Worm (Caenorhabditis elegans) whole organism, early embryonic: ENCODE results near the gene col-69.

Source experiments
- B0310.2 ChIP-seq: sonication (generic microtip); optimal IDR thresholded peaks from 2 replicates; lab custom pipeline; 2016; ENCODE audit warnings: mild to moderate bottlenecking, missing genetic modification characterization, missing compliant biosample characterization
- F13C5.2 ChIP-seq: sonication (generic microtip); optimal IDR thresholded peaks from 2 replicates; lab custom pipeline; 2017; ENCODE audit warnings: mild to moderate bottlenecking, missing genetic modification characterization, inconsistent platforms, missing compliant biosample characterization
- aly-1 ChIP-seq: sonication (generic microtip); optimal IDR thresholded peaks from 2 replicates; lab custom pipeline; 2016; ENCODE audit warnings: missing genetic modification characterization, missing compliant biosample characterization
- ama-1 ChIP-seq: fragments of 150-350 bp; optimal IDR thresholded peaks from 2 replicates; lab custom pipeline; 2014
- ceh-13 ChIP-seq: fragments of 200-800 bp; sonication (Bioruptor generic); optimal IDR thresholded peaks from 2 replicates; lab custom pipeline; 2018; ENCODE audit warnings: mild to moderate bottlenecking, missing genetic modification characterization, missing compliant biosample characterization
- ceh-36 ChIP-seq: sonication (generic microtip); optimal IDR thresholded peaks from 2 replicates; lab custom pipeline; 2016; ENCODE audit warnings: missing genetic modification characterization, inconsistent platforms, missing compliant biosample characterization
- ets-7 ChIP-seq: sonication (generic microtip); optimal IDR thresholded peaks from 2 replicates; lab custom pipeline; 2016; ENCODE audit warnings: missing genotype, missing genetic modification characterization, missing compliant biosample characterization
- flt-1 ChIP-seq: fragments of 200-800 bp; sonication (Bioruptor generic); IDR thresholded peaks from 2 replicates; pipeline ENCODE4 v1.3.6; 2022; ENCODE audit warnings: missing genetic modification characterization, missing compliant biosample characterization
- hmbx-1 ChIP-seq: sonication (generic microtip); optimal IDR thresholded peaks from 2 replicates; lab custom pipeline; 2016; ENCODE audit warnings: mild to moderate bottlenecking, missing genetic modification characterization, missing compliant biosample characterization
- hmg-4 ChIP-seq: fragments of 200-800 bp; sonication (Bioruptor generic); optimal IDR thresholded peaks from 2 replicates; lab custom pipeline; 2018; ENCODE audit warnings: mild to moderate bottlenecking, missing genetic modification characterization, missing compliant biosample characterization
- hnd-1 ChIP-seq: sonication (generic microtip); optimal IDR thresholded peaks from 2 replicates; lab custom pipeline; 2016; ENCODE audit warnings: missing genetic modification characterization, missing compliant biosample characterization
- pes-1 ChIP-seq: fragments of 200-800 bp; sonication (Bioruptor generic); IDR thresholded peaks from 2 replicates; pipeline ENCODE4 v1.3.6; 2022; ENCODE audit warnings: missing genetic modification reagents, missing genetic modification characterization, missing compliant biosample characterization
- scrt-1 ChIP-seq: fragments of 200-800 bp; sonication (Bioruptor generic); IDR thresholded peaks from 2 replicates; pipeline ENCODE4 v1.3.6; 2022; ENCODE audit warnings: missing genetic modification characterization, missing compliant biosample characterization
- sea-1 ChIP-seq: fragments of 200-800 bp; sonication (Bioruptor generic); conservative IDR thresholded peaks from 2 replicates; pipeline ENCODE4 v1.3.6; 2022; ENCODE audit warnings: missing genetic modification characterization, missing compliant biosample characterization
- tbx-11 ChIP-seq: fragments of 200-800 bp; sonication (Bioruptor generic); IDR thresholded peaks from 2 replicates; pipeline ENCODE4 v1.3.6; 2022; ENCODE audit warnings: missing genetic modification characterization, missing compliant biosample characterization
- tbx-37 ChIP-seq: fragments of 200-800 bp; sonication (Bioruptor generic); conservative IDR thresholded peaks from 2 replicates; pipeline ENCODE4 v1.3.6; 2022; ENCODE audit warnings: missing genetic modification reagents, missing genetic modification characterization, missing compliant biosample characterization
- tra-4 ChIP-seq: sonication (generic microtip); optimal IDR thresholded peaks from 2 replicates; lab custom pipeline; 2017; ENCODE audit warnings: missing genetic modification characterization, missing compliant biosample characterization

The col-69 gene

ce11 chrII:333853-334449 is 28.4 kb upstream of the col-69 start:
- no peak for TF ChIP-seq tbx-11 (GFP tag; lab: Robert Waterston, UW)
- no peak for TF ChIP-seq ceh-36 (tag; lab: Kevin White, UChicago)
- no peak for TF ChIP-seq B0310.2 (tag; lab: Kevin White, UChicago)
- TF ChIP-seq scrt-1 (GFP tag; lab: Robert Waterston, UW), result no peak
- no peak for TF ChIP-seq ama-1 (lab: Kevin White, UChicago)
- TF ChIP-seq flt-1, result no peak
- no peak for TF ChIP-seq sea-1 (GFP tag; lab: Robert Waterston, UW)
- no peak for TF ChIP-seq hmbx-1 (tag; lab: Kevin White, UChicago)
- TF ChIP-seq tbx-37 (GFP tag; lab: Robert Waterston, UW), result no peak
- TF ChIP-seq aly-1 (tag; lab: Kevin White, UChicago), result no peak
- no peak for TF ChIP-seq F13C5.2 (tag; lab: Kevin White, UChicago)
- no peak for TF ChIP-seq ets-7
- TF ChIP-seq tra-4 (tag; lab: Kevin White, UChicago), result no peak
- TF ChIP-seq hnd-1 (tag; lab: Kevin White, UChicago), result no peak
- no peak for TF ChIP-seq hmg-4
- no peak for TF ChIP-seq ceh-13 (GFP tag; lab: Kevin White, UChicago)
- TF ChIP-seq pes-1 (GFP tag; lab: Robert Waterston, UW), result no peak

- TF ChIP-seq pes-1 (GFP tag; lab: Robert Waterston, UW) (no peak), tra-4 (tag; lab: Kevin White, UChicago) (no peak), ceh-13 (GFP tag; lab: Kevin White, UChicago) (no peak), ama-1 (lab: Kevin White, UChicago) (no peak), tbx-37 (GFP tag; lab: Robert Waterston, UW) (no peak), hnd-1 (tag; lab: Kevin White, UChicago) (no peak), F13C5.2 (tag; lab: Kevin White, UChicago) (no peak), ceh-36 (tag; lab: Kevin White, UChicago) (no peak), hmg-4 (no peak), flt-1 (no peak), scrt-1 (GFP tag; lab: Robert Waterston, UW) (no peak)
Measured at ce11 chrII:332419-332818, 26.9 kb upstream of the col-69 start, which contains the start of gene cbn-1. TSS of gene cbn-1 (minus strand) at chrII:332519.

- TF ChIP-seq hmbx-1 (tag; lab: Kevin White, UChicago), result no peak
- no peak for TF ChIP-seq ama-1 (lab: Kevin White, UChicago)
- no peak for TF ChIP-seq sea-1 (GFP tag; lab: Robert Waterston, UW)
- no peak for TF ChIP-seq tbx-37 (GFP tag; lab: Robert Waterston, UW)
Measured at ce11 chrII:325639-326350, 20.2 kb upstream of the col-69 start, which contains the start of gene sgcb-1. TSS of gene sgcb-1 (plus strand) at chrII:326300.

ce11 chrII:323048-323776 is 17.7 kb upstream of the col-69 start, which contains the start of gene K01A2.10:
TSS of gene K01A2.10 (minus strand) at chrII:323098.
- no peak for TF ChIP-seq F13C5.2 (tag; lab: Kevin White, UChicago)
- TF ChIP-seq hmg-4, result peak; percentile 45

ce11 chrII:321183-321582 is 15.6 kb upstream of the col-69 start:
- no peak for TF ChIP-seq ets-7
- no peak for TF ChIP-seq hmbx-1 (tag; lab: Kevin White, UChicago)
- TF ChIP-seq sea-1 (GFP tag; lab: Robert Waterston, UW), result no peak
- TF ChIP-seq tbx-37 (GFP tag; lab: Robert Waterston, UW), result no peak
- no peak for TF ChIP-seq ceh-36 (tag; lab: Kevin White, UChicago)
- no peak for TF ChIP-seq aly-1 (tag; lab: Kevin White, UChicago)
- no peak for TF ChIP-seq hnd-1 (tag; lab: Kevin White, UChicago)
- no peak for TF ChIP-seq pes-1 (GFP tag; lab: Robert Waterston, UW)
- TF ChIP-seq scrt-1 (GFP tag; lab: Robert Waterston, UW), result no peak
- no peak for TF ChIP-seq tra-4 (tag; lab: Kevin White, UChicago)
- TF ChIP-seq ama-1 (lab: Kevin White, UChicago), result no peak
- TF ChIP-seq B0310.2 (tag; lab: Kevin White, UChicago), result no peak
- TF ChIP-seq flt-1, result no peak
- TF ChIP-seq tbx-11 (GFP tag; lab: Robert Waterston, UW), result no peak
- no peak for TF ChIP-seq ceh-13 (GFP tag; lab: Kevin White, UChicago)
- TF ChIP-seq F13C5.2 (tag; lab: Kevin White, UChicago), result no peak
- TF ChIP-seq hmg-4, result no peak

- TF ChIP-seq tbx-11 (GFP tag; lab: Robert Waterston, UW) (no peak), ceh-13 (GFP tag; lab: Kevin White, UChicago) (no peak), flt-1 (no peak), ets-7 (no peak), aly-1 (tag; lab: Kevin White, UChicago) (no peak), hmg-4 (no peak), tbx-37 (GFP tag; lab: Robert Waterston, UW) (no peak), hmbx-1 (tag; lab: Kevin White, UChicago) (no peak), tra-4 (tag; lab: Kevin White, UChicago) (no peak), hnd-1 (tag; lab: Kevin White, UChicago) (no peak), ama-1 (lab: Kevin White, UChicago) (no peak), sea-1 (GFP tag; lab: Robert Waterston, UW) (no peak), B0310.2 (tag; lab: Kevin White, UChicago) (no peak), ceh-36 (tag; lab: Kevin White, UChicago) (no peak), pes-1 (GFP tag; lab: Robert Waterston, UW) (no peak), scrt-1 (GFP tag; lab: Robert Waterston, UW) (no peak), F13C5.2 (tag; lab: Kevin White, UChicago) (no peak)
Measured at ce11 chrII:320783-321182, 15.2 kb upstream of the col-69 start.
